Worm (Caenorhabditis elegans): ENCODE results near the gene ZK185.5.

Gene ZK185.5

DNA sequence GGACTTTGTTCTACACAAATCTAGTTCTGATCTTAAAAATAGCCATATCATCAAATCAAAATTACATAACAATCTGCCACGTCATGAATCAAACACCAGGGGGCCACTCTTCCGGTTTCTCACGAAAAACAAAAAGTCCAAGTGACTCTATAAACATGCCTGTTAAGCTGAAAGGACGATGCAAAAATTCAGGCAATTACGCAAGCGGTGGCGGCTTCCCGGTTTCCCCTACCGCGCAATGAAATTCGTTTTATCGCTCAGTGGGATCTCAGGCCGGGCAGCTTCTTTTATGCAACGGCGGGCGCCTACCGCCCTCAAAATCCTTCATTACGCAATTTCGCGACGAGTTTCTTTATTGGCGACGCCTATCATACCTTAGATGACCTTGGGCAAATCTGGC is 26.0 kb downstream of the ZK185.5 start:
- TF ChIP-seq C17E4.6 (GFP tag; IDR thresholded peaks at IDR 0.05) (no peak), let-607 (tag; optimal IDR thresholded peaks at IDR 0.05) (no peak), zfh-2 (GFP tag; conservative IDR thresholded peaks at IDR 0.05) (0 out of 2 replicates have a peak, but pooled peaks have one; percentile 20)

DNA sequence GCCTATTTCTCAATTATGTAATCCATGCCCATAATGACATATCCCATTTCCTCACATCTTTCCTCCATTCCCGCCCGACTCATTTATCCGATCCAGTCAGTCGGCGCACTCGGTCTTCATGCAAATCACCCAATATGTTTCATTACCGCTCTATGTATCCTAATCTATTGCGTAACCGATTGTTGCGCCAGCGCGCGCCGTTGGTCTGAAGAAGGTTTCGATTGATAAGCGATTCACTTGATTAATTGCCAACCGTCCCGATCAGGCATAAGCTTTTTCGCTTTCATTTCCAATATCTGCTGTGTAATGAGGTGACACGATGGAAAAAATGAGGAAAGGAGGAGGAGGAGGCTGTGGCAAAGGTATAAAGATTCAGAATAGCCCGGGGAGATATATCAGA is 27.6 kb downstream of the ZK185.5 start:
- TF ChIP-seq hrde-1 (tag; optimal IDR thresholded peaks at IDR 0.05; ENCODE audit: borderline replicate concordance) (no peak), ztf-6 (GFP tag; IDR thresholded peaks at IDR 0.05) (no peak), egrh-3 (GFP tag; IDR thresholded peaks at IDR 0.05) (no peak), aptf-3 (GFP tag; IDR thresholded peaks at IDR 0.05) (no peak), F57C9.4 (tag; optimal IDR thresholded peaks at IDR 0.05) (no peak), tbx-9 (tag; optimal IDR thresholded peaks at IDR 0.05; ENCODE audit: borderline replicate concordance) (no peak), lsy-27 (tag; optimal IDR thresholded peaks at IDR 0.05; ENCODE audit: borderline replicate concordance, insufficient read depth) (no peak), hsf-1 (GFP tag; IDR thresholded peaks at IDR 0.05) (no peak), D2030.7 (GFP tag; IDR thresholded peaks at IDR 0.05) (no peak), ceh-27 (GFP tag; optimal IDR thresholded peaks at IDR 0.05) (no peak), sdz-38 (tag; optimal IDR thresholded peaks at IDR 0.05) (no peak), F33H1.4 (GFP tag; IDR thresholded peaks at IDR 0.05) (no peak), chd-7 (tag; optimal IDR thresholded peaks at IDR 0.05) (no peak), dpff-1 (tag; optimal IDR thresholded peaks at IDR 0.05) (no peak), mel-28 (tag; optimal IDR thresholded peaks at IDR 0.05; ENCODE audit: borderline replicate concordance) (no peak), ets-4 (GFP tag; optimal IDR thresholded peaks at IDR 0.05) (no peak)

DNA sequence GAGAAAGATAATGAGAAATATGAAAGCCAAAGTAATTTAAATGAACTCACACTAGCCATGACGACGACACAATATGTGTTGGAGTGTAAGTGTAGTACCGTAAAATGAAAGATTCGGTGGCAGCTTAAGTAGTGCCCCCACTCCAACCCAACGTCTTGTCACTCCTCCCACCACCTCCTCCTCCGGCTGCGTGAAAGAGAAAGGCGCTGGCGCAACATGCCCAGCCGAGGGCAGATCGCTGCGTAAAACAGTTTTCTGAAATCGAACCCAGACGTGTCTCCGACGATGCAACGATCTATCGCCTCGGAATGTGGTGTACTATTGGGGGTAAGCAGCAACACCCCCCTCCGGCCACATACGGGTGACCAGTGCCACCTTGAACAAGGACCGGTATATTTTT is 28.7 kb downstream of the ZK185.5 start, which contains the start of gene ZK180.5:
ZK180.5 (minus strand) TSS at position 101 of the 400 bp plus-strand sequence.
- TF ChIP-seq ZK185.1 (tag; optimal IDR thresholded peaks at IDR 0.05; ENCODE audit: poor library complexity, severe bottlenecking) (no peak), F49E8.2 (tag; optimal IDR thresholded peaks at IDR 0.05; ENCODE audit: insufficient read depth) (no peak), ekl-4 (GFP tag; IDR thresholded peaks at IDR 0.05) (no peak), ets-4 (GFP tag; optimal IDR thresholded peaks at IDR 0.05) (no peak), F57A8.1 (GFP tag; optimal IDR thresholded peaks at IDR 0.05) (no peak), madf-3 (GFP tag; IDR thresholded peaks at IDR 0.05) (0 out of 2 replicates have a peak, but pooled peaks have one; percentile 42), F33H1.4 (GFP tag; IDR thresholded peaks at IDR 0.05) (no peak)

DNA sequence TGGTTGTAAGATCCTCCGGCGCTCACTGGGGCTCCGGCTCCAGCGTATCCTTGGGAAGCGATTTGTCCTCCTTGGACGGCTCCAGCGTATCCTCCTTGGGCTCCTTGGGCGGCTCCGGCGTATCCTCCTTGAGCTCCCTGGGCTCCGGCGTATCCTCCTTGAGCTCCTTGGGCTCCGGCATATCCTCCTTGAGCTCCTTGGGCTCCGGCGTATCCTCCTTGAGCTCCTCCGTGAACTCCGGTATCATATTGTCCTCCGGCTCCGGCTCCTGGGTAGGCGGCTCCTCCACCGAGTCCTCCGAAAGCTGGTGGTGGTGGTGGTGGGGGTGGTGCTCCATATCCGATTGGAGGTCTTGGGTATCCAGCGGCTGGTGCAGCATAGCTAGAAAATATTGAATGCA is 29.2 kb downstream of the ZK185.5 start:
- TF ChIP-seq egrh-3 (GFP tag; IDR thresholded peaks at IDR 0.05) = peak; percentile 79
- TF ChIP-seq mes-4 (tag; optimal IDR thresholded peaks at IDR 0.05) = no peak
- peak; percentile 45 for TF ChIP-seq zfh-2 (GFP tag; conservative IDR thresholded peaks at IDR 0.05)

DNA sequence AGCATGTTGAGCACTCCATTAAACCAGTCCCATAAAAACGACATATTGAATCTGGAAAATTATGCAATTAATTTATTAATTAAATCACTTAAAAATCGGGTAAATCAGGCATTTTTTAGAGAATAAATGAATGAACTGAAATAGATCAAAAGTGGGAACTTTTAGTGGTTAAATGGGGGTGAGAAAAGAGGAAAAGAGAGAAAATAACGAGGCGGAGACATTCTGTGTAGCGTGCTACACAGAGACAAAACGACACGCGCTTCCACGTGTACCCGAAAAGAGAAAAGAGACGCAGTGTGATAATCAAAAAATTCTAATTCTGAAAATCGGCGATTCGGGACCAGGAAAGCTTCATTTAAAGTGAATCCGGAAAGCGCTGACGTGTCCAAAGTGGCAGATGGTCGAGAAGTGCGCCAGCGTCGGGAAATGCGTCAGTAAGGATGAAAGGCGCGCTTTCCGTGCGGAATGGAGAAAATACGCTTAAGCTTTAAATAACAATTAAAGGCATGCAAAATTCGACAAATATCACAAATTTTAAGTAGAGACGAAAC is 32.4 kb downstream of the ZK185.5 start, which contains the start of gene sar-1:
sar-1 (minus strand) TSS at position 51 of the 551 bp plus-strand sequence.
- TF ChIP-seq ZK185.1 (tag; optimal IDR thresholded peaks at IDR 0.05; ENCODE audit: poor library complexity, severe bottlenecking) (no peak), F55B11.4 (tag; optimal IDR thresholded peaks at IDR 0.05; ENCODE audit: borderline replicate concordance, insufficient read depth) (no peak), hmg-20 (GFP tag; IDR thresholded peaks at IDR 0.05) (peak; percentile 67), ceh-40 (GFP tag; IDR thresholded peaks at IDR 0.05) (no peak), ceh-79 (tag; optimal IDR thresholded peaks at IDR 0.05) (no peak), let-607 (tag; optimal IDR thresholded peaks at IDR 0.05) (peak; percentile 98), K11D2.4 (GFP tag; IDR thresholded peaks at IDR 0.05) (peak; percentile 82), chd-7 (tag; optimal IDR thresholded peaks at IDR 0.05) (peak; percentile 68), dpl-1 (GFP tag; optimal IDR thresholded peaks at IDR 0.05) (peak; percentile 17), F10E7.11 (tag; optimal IDR thresholded peaks at IDR 0.05) (no peak), hrde-1 (tag; optimal IDR thresholded peaks at IDR 0.05; ENCODE audit: borderline replicate concordance) (no peak), nhr-80 (tag; optimal IDR thresholded peaks at IDR 0.05) (peak; percentile 65), tlf-1 (GFP tag; optimal IDR thresholded peaks at IDR 0.05) (peak; percentile 81), mcd-1 (GFP tag; IDR thresholded peaks at IDR 0.05) (peak; percentile 88), ztf-18 (tag; optimal IDR thresholded peaks at IDR 0.05) (peak; percentile 97), repo-1 (tag; optimal IDR thresholded peaks at IDR 0.05) (peak; percentile 39), ekl-4 (GFP tag; IDR thresholded peaks at IDR 0.05) (peak; percentile 68), efl-1 (GFP tag; optimal IDR thresholded peaks at IDR 0.05) (peak; percentile 55), lin-40 (tag; optimal IDR thresholded peaks at IDR 0.05) (peak; percentile 86), F49E8.2 (tag; optimal IDR thresholded peaks at IDR 0.05; ENCODE audit: insufficient read depth) (no peak), ztf-3 (GFP tag; optimal IDR thresholded peaks at IDR 0.05) (no peak)

Data from whole organism, young adult.